Worm (Caenorhabditis elegans) whole organism, L3 larva: ENCODE results near the gene F09B12.5.

Source experiments
- aly-2 ChIP-seq: fragments of 150-350 bp; optimal IDR thresholded peaks from 2 replicates; lab custom pipeline; 2014; ENCODE audit warnings: missing biosample characterization, missing genetic modification characterization
- fos-1 ChIP-seq: fragments of 150-350 bp; optimal IDR thresholded peaks from 2 replicates; lab custom pipeline; 2014; ENCODE audit warnings: missing biosample characterization, missing genetic modification characterization
- nfya-1 ChIP-seq: sonication (generic microtip); optimal IDR thresholded peaks from 2 replicates; lab custom pipeline; 2017; ENCODE audit warnings: missing genetic modification characterization, mild to moderate bottlenecking, missing compliant biosample characterization, antibody characterized with exemption, moderate library complexity; ENCODE audit not compliant: insufficient read depth
- nhr-11 ChIP-seq: fragments of 150-350 bp; optimal IDR thresholded peaks from 2 replicates; lab custom pipeline; 2014; ENCODE audit warnings: missing biosample characterization, missing genetic modification characterization
- nhr-237 ChIP-seq: fragments of 150-350 bp; optimal IDR thresholded peaks from 2 replicates; lab custom pipeline; 2014; ENCODE audit warnings: missing biosample characterization, missing genetic modification characterization
- nhr-28 ChIP-seq: fragments of 150-350 bp; optimal IDR thresholded peaks from 2 replicates; lab custom pipeline; 2014; ENCODE audit warnings: missing biosample characterization, missing genetic modification characterization
- nhr-77 ChIP-seq: fragments of 150-350 bp; optimal IDR thresholded peaks from 2 replicates; lab custom pipeline; 2014; ENCODE audit warnings: missing biosample characterization, missing genetic modification characterization
- zag-1 ChIP-seq: fragments of 150-350 bp; optimal IDR thresholded peaks from 2 replicates; lab custom pipeline; 2014; ENCODE audit warnings: missing biosample characterization, missing genetic modification characterization

DNA sequence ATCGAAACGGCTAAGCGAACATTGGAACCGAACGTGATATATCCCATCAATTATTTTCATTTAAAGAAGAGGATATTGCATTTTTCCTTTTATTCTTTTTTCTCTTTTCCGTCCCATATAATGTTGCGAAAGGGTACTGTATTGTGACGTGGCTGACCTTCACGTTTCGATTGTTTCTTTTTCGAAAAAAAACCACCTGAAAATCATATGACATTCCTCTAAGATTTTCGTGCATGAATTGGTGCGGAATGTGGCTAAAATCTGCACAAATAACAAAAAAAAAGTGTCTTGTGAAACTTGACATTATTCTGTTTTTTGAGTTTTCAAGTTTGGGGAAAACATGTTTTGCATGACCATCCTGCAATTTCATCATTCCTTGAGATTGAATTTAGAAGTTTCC is 6.2 kb upstream of the F09B12.5 start:
- TF ChIP-seq nhr-237 (tag; lab: Kevin White, UChicago) (no peak), zag-1 (tag; lab: Kevin White, UChicago) (no peak), nhr-77 (tag; lab: Kevin White, UChicago) (no peak), fos-1 (tag; lab: Kevin White, UChicago) (no peak), nfya-1 (no peak), nhr-28 (tag; lab: Kevin White, UChicago) (no peak), aly-2 (tag; lab: Kevin White, UChicago) (no peak), nhr-11 (no peak)
